Fruit fly (Drosophila melanogaster) whole organism, wandering third instar larva: ENCODE measurements around the gene CG34256.
A peak's percentile ranks its signal among the peaks of the same experiment; 100 is the strongest.

Source experiments
- Abd-B ChIP-seq: fragments of >200 bp; optimal IDR thresholded peaks from 2 replicates; lab custom pipeline; 2017; ENCODE audit warnings: missing biosample characterization, missing genetic modification characterization
- CG32264 ChIP-seq: fragments of 200-800 bp; sonication (Bioruptor generic); optimal IDR thresholded peaks from 2 replicates; lab custom pipeline; 2016; ENCODE audit warnings: missing biosample characterization, missing genetic modification characterization
- CG9705 ChIP-seq: fragments of 200-800 bp; sonication (Bioruptor generic); optimal IDR thresholded peaks from 2 replicates; lab custom pipeline; 2018; ENCODE audit warnings: missing biosample characterization, mild to moderate bottlenecking, missing genetic modification characterization
- CrebA ChIP-seq: fragments of 200-800 bp; sonication (Bioruptor generic); optimal IDR thresholded peaks from 2 replicates; lab custom pipeline; 2016; ENCODE audit warnings: missing biosample characterization, mild to moderate bottlenecking, missing genetic modification characterization, borderline replicate concordance
- Dfd ChIP-seq: fragments of >200 bp; optimal IDR thresholded peaks from 2 replicates; lab custom pipeline; 2017; ENCODE audit warnings: missing biosample characterization, missing genetic modification characterization
- Dif ChIP-seq: fragments of 200-275, 200-300 bp; sonication (Bioruptor generic); optimal IDR thresholded peaks from 2 replicates; lab custom pipeline; 2018; ENCODE audit warnings: missing biosample characterization, missing genetic modification characterization; ENCODE audit not compliant: partially characterized antibody
- GATAd ChIP-seq: sonication (Bioruptor generic); optimal IDR thresholded peaks from 2 replicates; lab custom pipeline; 2016; ENCODE audit warnings: missing biosample characterization, missing genetic modification characterization
- HLH106 ChIP-seq: fragments of 200-800 bp; optimal IDR thresholded peaks from 3 replicates; lab custom pipeline; 2019; ENCODE audit warnings: missing biosample characterization, mild to moderate bottlenecking, missing genetic modification characterization, moderate library complexity
- Jra ChIP-seq: sonication (Bioruptor generic); optimal IDR thresholded peaks from 2 replicates; lab custom pipeline; 2016; ENCODE audit warnings: missing biosample characterization, missing genetic modification characterization
- Mio ChIP-seq: sonication (Bioruptor generic); optimal IDR thresholded peaks from 2 replicates; lab custom pipeline; 2016; ENCODE audit warnings: missing biosample characterization, missing genetic modification characterization
- Myc ChIP-seq: fragments of >200 bp; optimal IDR thresholded peaks from 2 replicates; lab custom pipeline; 2017
- N ChIP-seq: fragments of >200 bp; optimal IDR thresholded peaks from 2 replicates; lab custom pipeline; 2018; ENCODE audit warnings: missing biosample characterization, missing external identifiers, missing genetic modification characterization
- Rel ChIP-seq, 2 experiments: fragments of 200-800 bp; sonication (Bioruptor generic) in 1 of 2; optimal IDR thresholded peaks; 2 replicates in 1 of 2; 3 replicates in 1 of 2; lab custom pipeline; 2016 to 2019; ENCODE audit warnings: mild to moderate bottlenecking in 2 of 2, missing biosample characterization in 2 of 2, missing genetic modification characterization in 2 of 2, moderate library complexity in 1 of 2
- Sp1 ChIP-seq: fragments of 200-800 bp; sonication (Bioruptor generic); optimal IDR thresholded peaks from 3 replicates; lab custom pipeline; 2019; ENCODE audit warnings: missing biosample characterization, mild to moderate bottlenecking, missing genetic modification characterization, moderate library complexity
- Vsx2 ChIP-seq: fragments of 200-300, 225-300 bp; sonication (Bioruptor generic); optimal IDR thresholded peaks from 2 replicates; lab custom pipeline; 2018; ENCODE audit warnings: missing biosample characterization, missing genetic modification characterization; ENCODE audit not compliant: partially characterized antibody
- br ChIP-seq: fragments of 200-800 bp; sonication (Bioruptor generic); optimal IDR thresholded peaks from 2 replicates; lab custom pipeline; 2016; ENCODE audit warnings: missing biosample characterization, missing genetic modification characterization
- brk ChIP-seq: fragments of 200-800 bp; sonication (Bioruptor generic); optimal IDR thresholded peaks from 2 replicates; lab custom pipeline; 2016; ENCODE audit warnings: missing biosample characterization, mild to moderate bottlenecking, missing genetic modification characterization
- dl ChIP-seq, 2 experiments: fragments of 175-275, 200-275 bp in 1 of 2; fragments of 200-275 bp in 1 of 2; sonication (Bioruptor generic); optimal IDR thresholded peaks; lab custom pipeline; 2018; ENCODE audit warnings: mild to moderate bottlenecking in 2 of 2, missing biosample characterization in 2 of 2, missing genetic modification characterization in 2 of 2, moderate library complexity in 2 of 2; ENCODE audit not compliant: partially characterized antibody in 2 of 2, insufficient read depth in 1 of 2
- dmrt93B ChIP-seq: fragments of 200-800 bp; sonication (Bioruptor generic); optimal IDR thresholded peaks from 2 replicates; lab custom pipeline; 2018; ENCODE audit warnings: missing biosample characterization, mild to moderate bottlenecking, missing genetic modification characterization
- dsf ChIP-seq: sonication (Bioruptor generic); optimal IDR thresholded peaks from 2 replicates; lab custom pipeline; 2016; ENCODE audit warnings: missing biosample characterization, missing genetic modification characterization, borderline replicate concordance
- ey ChIP-seq: fragments of 200-800 bp; sonication (Bioruptor generic); optimal IDR thresholded peaks from 2 replicates; lab custom pipeline; 2016; ENCODE audit warnings: missing biosample characterization, missing genetic modification characterization
- h ChIP-seq: fragments of 200-800 bp; sonication (Bioruptor generic); optimal IDR thresholded peaks from 3 replicates; lab custom pipeline; 2016; ENCODE audit warnings: missing biosample characterization, mild to moderate bottlenecking, missing genetic modification characterization
- jim ChIP-seq: fragments of 175-275, 200-325 bp; sonication (Bioruptor generic); optimal IDR thresholded peaks from 2 replicates; lab custom pipeline; 2016; ENCODE audit warnings: missing biosample characterization, mild to moderate bottlenecking, missing genetic modification characterization
- lola ChIP-seq: fragments of >200 bp; optimal IDR thresholded peaks from 2 replicates; lab custom pipeline; 2017; ENCODE audit warnings: missing biosample characterization, missing genetic modification characterization
- pan ChIP-seq: fragments of >200 bp; optimal IDR thresholded peaks from 2 replicates; lab custom pipeline; 2017
- psq ChIP-seq: fragments of 200-800 bp; sonication (Bioruptor generic); optimal IDR thresholded peaks from 3 replicates; lab custom pipeline; 2017; ENCODE audit warnings: missing biosample characterization, mild to moderate bottlenecking, missing genetic modification characterization, moderate library complexity
- rgr ChIP-seq: fragments of 200-800 bp; sonication (Bioruptor generic); optimal IDR thresholded peaks from 3 replicates; lab custom pipeline; 2016; ENCODE audit warnings: missing biosample characterization, mild to moderate bottlenecking, missing genetic modification characterization
- sage ChIP-seq: fragments of 200-800 bp; sonication (Bioruptor generic); optimal IDR thresholded peaks from 2 replicates; lab custom pipeline; 2016; ENCODE audit warnings: missing biosample characterization, mild to moderate bottlenecking, missing genetic modification characterization
- sv ChIP-seq: fragments of 200-800 bp; sonication (Bioruptor generic); optimal IDR thresholded peaks from 3 replicates; lab custom pipeline; 2016; ENCODE audit warnings: missing biosample characterization, missing genetic modification characterization
- tai ChIP-seq: sonication (Bioruptor generic); optimal IDR thresholded peaks from 2 replicates; lab custom pipeline; 2016; ENCODE audit warnings: missing biosample characterization, missing genetic modification characterization
- usp ChIP-seq: fragments of >200 bp; optimal IDR thresholded peaks from 2 replicates; lab custom pipeline; 2017; ENCODE audit warnings: missing biosample characterization, missing genetic modification characterization
- woc ChIP-seq: sonication (Bioruptor generic); optimal IDR thresholded peaks from 2 replicates; lab custom pipeline; 2016; ENCODE audit warnings: missing biosample characterization, mild to moderate bottlenecking, missing genetic modification characterization

CG34256 gene

dm6 chr3L:19015454-19016054, 25.9 kb upstream of the CG34256 start:
- TF ChIP-seq N (no peak), h (GFP tag; lab: Kevin White, UChicago) (peak; percentile 70), dl (GFP tag; optimal IDR thresholded peaks at IDR 0.05; lab: Kevin White, UChicago; ENCODE audit: insufficient read depth in 1 of 2, partially characterized antibody in 2 of 2) (no peak), Dfd (no peak), pan (lab: Kevin White, UChicago) (no peak), GATAd (no peak), Sp1 (GFP tag; lab: Kevin White, UChicago) (peak; percentile 58), dsf (GFP tag; lab: Kevin White, UChicago) (no peak), Abd-B (GFP tag; lab: Kevin White, UChicago) (no peak), HLH106 (peak; percentile 16), CrebA (GFP tag; lab: Kevin White, UChicago) (peak; percentile 71), Vsx2 (GFP tag; lab: Kevin White, UChicago) (no peak), Rel (GFP tag; optimal IDR thresholded peaks at IDR 0.05; lab: Kevin White, UChicago) (no peak), Rel (tag; optimal IDR thresholded peaks at IDR 0.05; lab: Kevin White, UChicago) (peak; percentile 82), Myc (lab: Kevin White, UChicago) (no peak), lola (GFP tag; lab: Kevin White, UChicago) (no peak), usp (GFP tag; lab: Kevin White, UChicago) (no peak), br (GFP tag; lab: Kevin White, UChicago) (peak; percentile 14)

- TF ChIP-seq sage (GFP tag; lab: Kevin White, UChicago) (no peak), HLH106 (no peak), ey (GFP tag; lab: Kevin White, UChicago) (no peak), dmrt93B (no peak), Dif (GFP tag; lab: Kevin White, UChicago) (no peak), Rel (GFP tag; optimal IDR thresholded peaks at IDR 0.05; lab: Kevin White, UChicago) (no peak), Rel (tag; optimal IDR thresholded peaks at IDR 0.05; lab: Kevin White, UChicago) (no peak), dsf (GFP tag; lab: Kevin White, UChicago) (no peak), Jra (GFP tag; lab: Kevin White, UChicago) (no peak), br (GFP tag; lab: Kevin White, UChicago) (no peak), h (GFP tag; lab: Kevin White, UChicago) (no peak), brk (no peak), lola (GFP tag; lab: Kevin White, UChicago) (no peak), tai (GFP tag; lab: Kevin White, UChicago) (no peak), psq (GFP tag; lab: Kevin White, UChicago) (no peak), Vsx2 (GFP tag; lab: Kevin White, UChicago) (no peak), Abd-B (GFP tag; lab: Kevin White, UChicago) (no peak), sv (GFP tag; lab: Kevin White, UChicago) (no peak), GATAd (no peak)
These were observed 25.2 kb upstream of the CG34256 start for dm6 chr3L:19014802-19015201.

- TF ChIP-seq Jra (GFP tag; lab: Kevin White, UChicago), result no peak
- no peak for TF ChIP-seq HLH106
- no peak for TF ChIP-seq N
- no peak for TF ChIP-seq GATAd
- no peak for TF ChIP-seq CG32264 (GFP tag; lab: Kevin White, UChicago)
- no peak for TF ChIP-seq CG9705 (GFP tag; lab: Kevin White, UChicago)
- TF ChIP-seq rgr (GFP tag; lab: Kevin White, UChicago), result no peak
- TF ChIP-seq Vsx2 (GFP tag; lab: Kevin White, UChicago), result no peak
- TF ChIP-seq Myc (lab: Kevin White, UChicago), result no peak
- TF ChIP-seq psq (GFP tag; lab: Kevin White, UChicago), result no peak
- no peak for TF ChIP-seq brk
- no peak for TF ChIP-seq Mio (GFP tag; lab: Kevin White, UChicago)
These were observed 24.5 kb upstream of the CG34256 start for dm6 chr3L:19014090-19014489.

- TF ChIP-seq CG9705 (GFP tag; lab: Kevin White, UChicago) (no peak), GATAd (no peak), woc (no peak), pan (lab: Kevin White, UChicago) (no peak), jim (GFP tag; lab: Kevin White, UChicago) (no peak), CG32264 (GFP tag; lab: Kevin White, UChicago) (no peak), Mio (GFP tag; lab: Kevin White, UChicago) (no peak), dl (GFP tag; optimal IDR thresholded peaks at IDR 0.05; lab: Kevin White, UChicago; ENCODE audit: insufficient read depth in 1 of 2, partially characterized antibody in 2 of 2) (no peak), Sp1 (GFP tag; lab: Kevin White, UChicago) (no peak)
- TF ChIP-seq, all 38 proteins: peak for 0
These were observed 23.6 kb upstream of the CG34256 start for dm6 chr3L:19013086-19013752.
